Worm (Caenorhabditis elegans): Measurements from ENCODE around the gene ubc-15.

ce11 chrII:2946438-2946837 lies 33.0 kb upstream of the ubc-15 start, which contains the start of gene srw-79:
- no peak for TF ChIP-seq fkh-10 (GFP tag; optimal IDR thresholded peaks at IDR 0.05)
- TF ChIP-seq tbx-2 (tag; optimal IDR thresholded peaks at IDR 0.05) = no peak
- no peak for TF ChIP-seq pqm-1 (tag; optimal IDR thresholded peaks at IDR 0.05)
- TF ChIP-seq ama-1 (optimal IDR thresholded peaks at IDR 0.05) = no peak
- no peak for TF ChIP-seq rnt-1 (tag; optimal IDR thresholded peaks at IDR 0.05)
- TF ChIP-seq ets-4 (tag; optimal IDR thresholded peaks at IDR 0.05) = no peak
- TF ChIP-seq hlh-6 (tag; optimal IDR thresholded peaks at IDR 0.05) = no peak
- no peak for TF ChIP-seq eyg-1 (tag; optimal IDR thresholded peaks at IDR 0.05)
- no peak for TF ChIP-seq dmd-4 (tag; optimal IDR thresholded peaks at IDR 0.05; ENCODE audit: borderline replicate concordance)
- TF ChIP-seq nhr-11 (tag; optimal IDR thresholded peaks at IDR 0.05) = no peak
- TF ChIP-seq pat-9 (tag; optimal IDR thresholded peaks at IDR 0.05) = no peak
- TF ChIP-seq mec-3 (tag; optimal IDR thresholded peaks at IDR 0.05; ENCODE audit: borderline replicate concordance) = no peak
